Fruit fly (Drosophila melanogaster) whole organism, embryonic: ENCODE measurements around the gene Kaz1-ORFB.

Source experiments
- Atf-2 ChIP-seq: fragments of 200-800 bp; sonication (Bioruptor generic); optimal IDR thresholded peaks from 2 replicates; lab custom pipeline; 2016; ENCODE audit warnings: missing biosample characterization, missing genetic modification characterization
- CG10267 ChIP-seq: fragments of 200-800 bp; sonication (Bioruptor generic); optimal IDR thresholded peaks from 2 replicates; lab custom pipeline; 2018; ENCODE audit warnings: missing biosample characterization, mild to moderate bottlenecking, missing genetic modification characterization, moderate library complexity
- CG10366 ChIP-seq: fragments of 200-800 bp; sonication (Bioruptor generic); IDR thresholded peaks from 2 replicates; pipeline ENCODE4 v1.3.6; 2022; ENCODE audit warnings: missing biosample characterization, missing genetic modification characterization
- CG10565 ChIP-seq: fragments of 200-800 bp; sonication (Bioruptor generic); optimal IDR thresholded peaks from 3 replicates; lab custom pipeline; 2016; ENCODE audit warnings: missing biosample characterization, mild to moderate bottlenecking, missing genetic modification characterization
- CG11085 ChIP-seq: fragments of 200-800 bp; sonication (Bioruptor generic); IDR thresholded peaks from 2 replicates; pipeline ENCODE4 v1.3.6; 2022; ENCODE audit warnings: missing biosample characterization, missing genetic modification characterization
- CG12299 ChIP-seq: fragments of 200-800 bp; sonication (Bioruptor generic); optimal IDR thresholded peaks from 2 replicates; lab custom pipeline; 2018; ENCODE audit warnings: missing biosample characterization, mild to moderate bottlenecking, missing genetic modification characterization
- CG1233 ChIP-seq: fragments of 200-800 bp; sonication (Bioruptor generic); optimal IDR thresholded peaks from 4 replicates; lab custom pipeline; 2018; ENCODE audit warnings: missing biosample characterization, mild to moderate bottlenecking, missing genetic modification characterization
- CG12942 ChIP-seq: fragments of 200-800 bp; sonication (Bioruptor generic); optimal IDR thresholded peaks from 3 replicates; lab custom pipeline; 2016; ENCODE audit warnings: missing biosample characterization, missing genetic modification characterization
- CG13894 ChIP-seq: fragments of 200-800 bp; sonication (Bioruptor generic); optimal IDR thresholded peaks from 3 replicates; lab custom pipeline; 2018; ENCODE audit warnings: missing biosample characterization, mild to moderate bottlenecking, missing genetic modification characterization, moderate library complexity
- CG14014 ChIP-seq: fragments of 200-800 bp; sonication (Bioruptor generic); IDR thresholded peaks from 2 replicates; pipeline ENCODE4 v1.3.6; 2022; ENCODE audit warnings: missing biosample characterization, missing genetic modification characterization
- CG14860 ChIP-seq: fragments of 200-800 bp; sonication (Bioruptor generic); IDR thresholded peaks from 3 replicates; pipeline ENCODE4 v1.3.6; 2022; ENCODE audit warnings: missing biosample characterization, missing genetic modification characterization; ENCODE audit not compliant: partially characterized antibody
- CG16815 ChIP-seq: fragments of 200-800 bp; sonication (Bioruptor generic); optimal IDR thresholded peaks from 3 replicates; lab custom pipeline; 2017; ENCODE audit warnings: missing biosample characterization, mild to moderate bottlenecking, missing genetic modification characterization
- CG17328 ChIP-seq: fragments of 200-800 bp; sonication (Bioruptor generic); IDR thresholded peaks from 2 replicates; pipeline ENCODE4 v1.3.6; 2022; ENCODE audit warnings: missing biosample characterization, missing genetic modification characterization
- CG17385 ChIP-seq: fragments of 200-800 bp; sonication (Bioruptor generic); optimal IDR thresholded peaks from 3 replicates; lab custom pipeline; 2018; ENCODE audit warnings: missing biosample characterization, mild to moderate bottlenecking, missing genetic modification characterization
- CG18619 ChIP-seq: fragments of 200-800 bp; sonication (Bioruptor generic); optimal IDR thresholded peaks from 3 replicates; lab custom pipeline; 2017; ENCODE audit warnings: missing biosample characterization, mild to moderate bottlenecking, missing genetic modification characterization
- CG4404 ChIP-seq: fragments of 200-800 bp; sonication (Bioruptor generic); IDR thresholded peaks from 2 replicates; pipeline ENCODE4 v1.3.6; 2022; ENCODE audit warnings: missing biosample characterization, missing genetic modification characterization
- CG6272 ChIP-seq: fragments of 200-800 bp; sonication (Bioruptor generic); IDR thresholded peaks from 2 replicates; pipeline ENCODE4 v1.3.6; 2022; ENCODE audit warnings: missing biosample characterization, missing genetic modification characterization
- CG6813 ChIP-seq: fragments of 200-800 bp; sonication (Bioruptor generic); optimal IDR thresholded peaks from 2 replicates; lab custom pipeline; 2017; ENCODE audit warnings: missing biosample characterization, missing genetic modification characterization, mild to moderate bottlenecking, moderate library complexity, missing genetic modification reagents
- CG7963 ChIP-seq: fragments of 200-800 bp; sonication (Bioruptor generic); IDR thresholded peaks from 3 replicates; pipeline ENCODE4 v1.3.6; 2022; ENCODE audit warnings: missing biosample characterization, missing genetic modification characterization; ENCODE audit not compliant: partially characterized antibody
- CG8089 ChIP-seq: fragments of 200-800 bp; sonication (Bioruptor generic); optimal IDR thresholded peaks from 3 replicates; lab custom pipeline; 2016; ENCODE audit warnings: missing biosample characterization, missing genetic modification characterization
- CG8281 ChIP-seq: fragments of 200-800 bp; sonication (Bioruptor generic); optimal IDR thresholded peaks from 2 replicates; lab custom pipeline; 2018; ENCODE audit warnings: missing biosample characterization, mild to moderate bottlenecking, missing genetic modification characterization, moderate library complexity
- Dip3 ChIP-seq: fragments of 200-800 bp; sonication (Bioruptor generic); optimal IDR thresholded peaks from 3 replicates; lab custom pipeline; 2016; ENCODE audit warnings: missing biosample characterization, missing genetic modification characterization
- Dll ChIP-seq: fragments of 200-800 bp; sonication (Bioruptor generic); IDR thresholded peaks from 4 replicates; pipeline ENCODE4 v1.3.6; 2022; ENCODE audit warnings: missing biosample characterization, missing genetic modification characterization; ENCODE audit not compliant: partially characterized antibody
- Doc2 ChIP-seq: fragments of 200-800 bp; sonication (Bioruptor generic); IDR thresholded peaks from 2 replicates; pipeline ENCODE4 v1.3.6; 2022; ENCODE audit warnings: missing biosample characterization, missing genetic modification characterization
- Ets65A ChIP-seq: fragments of 200-800 bp; sonication (Bioruptor generic); peaks from one replicate; lab custom pipeline; 2016; ENCODE audit warnings: missing biosample characterization, missing genetic modification characterization
- Hsf ChIP-seq: fragments of 200-800 bp; sonication (Bioruptor generic); optimal IDR thresholded peaks from 3 replicates; lab custom pipeline; 2016; ENCODE audit warnings: missing biosample characterization, missing genetic modification characterization
- Ptx1 ChIP-seq: fragments of 200-800 bp; sonication (Bioruptor generic); IDR thresholded peaks from 2 replicates; pipeline ENCODE4 v1.3.6; 2022; ENCODE audit warnings: missing biosample characterization, missing genetic modification characterization
- Sin3A ChIP-seq: fragments of >200 bp; optimal IDR thresholded peaks from 2 replicates; lab custom pipeline; 2018
- Sry-δ ChIP-seq: fragments of 200-800 bp; sonication (Bioruptor generic); optimal IDR thresholded peaks from 2 replicates; lab custom pipeline; 2016; ENCODE audit warnings: missing biosample characterization, missing genetic modification characterization
- amos ChIP-seq: fragments of 200-800 bp; sonication (Bioruptor generic); IDR thresholded peaks from 2 replicates; pipeline ENCODE4 v1.3.6; 2022; ENCODE audit warnings: missing biosample characterization, missing genetic modification characterization; ENCODE audit not compliant: partially characterized antibody
- bbx ChIP-seq: fragments of 200-800 bp; sonication (Bioruptor generic); IDR thresholded peaks from 2 replicates; pipeline ENCODE4 v1.3.6; 2022; ENCODE audit warnings: missing biosample characterization, missing genetic modification characterization; ENCODE audit not compliant: partially characterized antibody
- cato ChIP-seq: fragments of 200-800 bp; sonication (Bioruptor generic); optimal IDR thresholded peaks from 2 replicates; lab custom pipeline; 2016; ENCODE audit warnings: missing biosample characterization, missing genetic modification characterization, borderline replicate concordance
- caup ChIP-seq: fragments of 200-800 bp; sonication (Bioruptor generic); optimal IDR thresholded peaks from 3 replicates; lab custom pipeline; 2017; ENCODE audit warnings: missing biosample characterization, mild to moderate bottlenecking, missing genetic modification characterization, moderate library complexity; ENCODE audit not compliant: severe bottlenecking
- hkb ChIP-seq, 2 experiments: fragments of 200-800 bp in 1 of 2; fragments of >200 bp in 1 of 2; sonication (Bioruptor generic) in 1 of 2; IDR thresholded peaks in 1 of 2; optimal IDR thresholded peaks in 1 of 2; 2 replicates each; pipeline versions ENCODE4 v1.3.6 to Lab custom; 2017 to 2022; ENCODE audit warnings: missing biosample characterization in 1 of 2, missing genetic modification characterization in 1 of 2
- jigr1 ChIP-seq: fragments of 200-800 bp; sonication (Bioruptor generic); IDR thresholded peaks from 3 replicates; pipeline ENCODE4 v1.3.6; 2022; ENCODE audit warnings: missing biosample characterization, missing genetic modification characterization
- mam ChIP-seq: fragments of 200-800 bp; sonication (Bioruptor generic); optimal IDR thresholded peaks from 3 replicates; lab custom pipeline; 2016; ENCODE audit warnings: missing biosample characterization, missing genetic modification characterization
- nerfin-2 ChIP-seq: fragments of 200-800 bp; sonication (Bioruptor generic); IDR thresholded peaks from 2 replicates; pipeline ENCODE4 v1.3.6; 2022; ENCODE audit warnings: missing biosample characterization, missing genetic modification characterization; ENCODE audit not compliant: partially characterized antibody
- rib ChIP-seq: fragments of 200-800 bp; sonication (Bioruptor generic); IDR thresholded peaks from 2 replicates; pipeline ENCODE4 v1.3.6; 2022; ENCODE audit warnings: missing biosample characterization, missing genetic modification characterization
- sisA ChIP-seq: fragments of 200-800 bp; sonication (Bioruptor generic); IDR thresholded peaks from 2 replicates; pipeline ENCODE4 v1.3.6; 2022; ENCODE audit warnings: missing biosample characterization, missing genetic modification characterization
- sob ChIP-seq: fragments of 200-800 bp; sonication (Bioruptor generic); IDR thresholded peaks from 2 replicates; pipeline ENCODE4 v1.3.6; 2022; ENCODE audit warnings: missing biosample characterization, missing genetic modification characterization
- tio ChIP-seq: fragments of 200-800 bp; sonication (Bioruptor generic); optimal IDR thresholded peaks from 2 replicates; lab custom pipeline; 2017; ENCODE audit warnings: missing biosample characterization, missing genetic modification characterization, inconsistent platforms
- vvl ChIP-seq: fragments of 200-800 bp; sonication (Bioruptor generic); IDR thresholded peaks from 2 replicates; pipeline ENCODE4 v1.3.6; 2022; ENCODE audit warnings: missing biosample characterization, missing genetic modification characterization

Gene Kaz1-ORFB

dm6 chr3L:199754-200596, 16.4 kb upstream of the Kaz1-ORFB start, which contains the start of the genes rno and mri (continued):
- TF ChIP-seq bbx (GFP tag; lab: Robert Waterston, UW) (peak; percentile 95), CG12942 (GFP tag; lab: Kevin White, UChicago) (peak; percentile 63), jigr1 (GFP tag; lab: Robert Waterston, UW) (peak; percentile 72; the same call in 1 of the 3 replicates), CG11085 (peak; percentile 63; the same call in 1 of the 2 replicates), CG17328 (GFP tag; lab: Robert Waterston, UW) (peak; percentile 78), CG7963 (GFP tag; lab: Robert Waterston, UW) (peak; percentile 86), rib (GFP tag; lab: Robert Waterston, UW) (no peak), CG17385 (GFP tag; lab: Kevin White, UChicago) (peak; percentile 46), CG14860 (GFP tag; lab: Robert Waterston, UW) (peak; percentile 93), vvl (GFP tag; lab: Robert Waterston, UW) (peak; percentile 81), CG6272 (peak; percentile 67), CG10267 (tag; lab: Kevin White, UChicago) (peak; percentile 76), sisA (GFP tag; lab: Robert Waterston, UW) (peak; percentile 64; the same call in 1 of the 2 replicates), Doc2 (no peak), CG8281 (no peak), Ptx1 (peak; percentile 81), cato (GFP tag; lab: Kevin White, UChicago) (peak; percentile 22), Sin3A (lab: Kevin White, UChicago) (no peak), CG18619 (GFP tag; lab: Kevin White, UChicago) (peak; percentile 44), Sry-δ (GFP tag; lab: Kevin White, UChicago) (peak; percentile 81), CG10366 (GFP tag; lab: Robert Waterston, UW) (peak; percentile 74), Ets65A (GFP tag; lab: Kevin White, UChicago) (peak; percentile 87), CG8089 (no peak), mam (GFP tag; lab: Kevin White, UChicago) (peak; percentile 32), CG14014 (GFP tag; lab: Robert Waterston, UW) (peak; percentile 57; the same call in 1 of the 2 replicates), CG13894 (tag; lab: Kevin White, UChicago) (peak; percentile 77), sob (GFP tag; lab: Robert Waterston, UW) (peak; percentile 69), CG6813 (GFP tag; lab: Kevin White, UChicago) (peak; percentile 14), Hsf (GFP tag; lab: Kevin White, UChicago) (peak; percentile 9), Dll (GFP tag; lab: Robert Waterston, UW) (peak; percentile 95), amos (peak; percentile 96), hkb (optimal IDR thresholded peaks at IDR 0.05; lab: Kevin White, UChicago) (no peak), hkb (GFP tag; IDR thresholded peaks at IDR 0.05; lab: Robert Waterston, UW) (peak; percentile 66), CG1233 (GFP tag; lab: Kevin White, UChicago) (peak; percentile 68), CG12299 (tag; lab: Kevin White, UChicago) (peak; percentile 68), caup (GFP tag; lab: Kevin White, UChicago) (peak; percentile 59), CG16815 (GFP tag; lab: Kevin White, UChicago) (peak; percentile 59), CG4404 (peak; percentile 38; the same call in 1 of the 2 replicates), Atf-2 (GFP tag; lab: Kevin White, UChicago) (no peak), nerfin-2 (peak; percentile 90), CG10565 (GFP tag; lab: Kevin White, UChicago) (no peak), tio (GFP tag; lab: Kevin White, UChicago) (no peak), Dip3 (no peak)
